Worm (Caenorhabditis elegans): ENCODE measurements around the gene K01A2.6.

- TF ChIP-seq unc-98 (GFP tag; IDR thresholded peaks at IDR 0.05) (no peak), rnt-1 (tag; optimal IDR thresholded peaks at IDR 0.05) (no peak), zag-1 (tag; optimal IDR thresholded peaks at IDR 0.05) (no peak), aly-2 (tag; optimal IDR thresholded peaks at IDR 0.05) (no peak), lir-3 (tag; optimal IDR thresholded peaks at IDR 0.05; ENCODE audit: poor library complexity) (no peak), egl-27 (tag; optimal IDR thresholded peaks at IDR 0.05) (no peak), swsn-7 (tag; optimal IDR thresholded peaks at IDR 0.05) (no peak), unc-86 (tag; optimal IDR thresholded peaks at IDR 0.05) (no peak), lin-39 (tag; optimal IDR thresholded peaks at IDR 0.05) (no peak), grh-1 (GFP tag; IDR thresholded peaks at IDR 0.05) (no peak), egl-13 (tag; optimal IDR thresholded peaks at IDR 0.05) (no peak), nhr-12 (tag; optimal IDR thresholded peaks at IDR 0.05) (no peak), dpl-1 (GFP tag; optimal IDR thresholded peaks at IDR 0.05) (no peak), nhr-11 (tag; optimal IDR thresholded peaks at IDR 0.05) (no peak)
Measured at ce11 chrII:305645-306044, 5.9 kb downstream of the K01A2.6 start, which contains the start of gene col-69.
